Worm (Caenorhabditis elegans): ENCODE measurements around the gene zipt-7.1.

DNA sequence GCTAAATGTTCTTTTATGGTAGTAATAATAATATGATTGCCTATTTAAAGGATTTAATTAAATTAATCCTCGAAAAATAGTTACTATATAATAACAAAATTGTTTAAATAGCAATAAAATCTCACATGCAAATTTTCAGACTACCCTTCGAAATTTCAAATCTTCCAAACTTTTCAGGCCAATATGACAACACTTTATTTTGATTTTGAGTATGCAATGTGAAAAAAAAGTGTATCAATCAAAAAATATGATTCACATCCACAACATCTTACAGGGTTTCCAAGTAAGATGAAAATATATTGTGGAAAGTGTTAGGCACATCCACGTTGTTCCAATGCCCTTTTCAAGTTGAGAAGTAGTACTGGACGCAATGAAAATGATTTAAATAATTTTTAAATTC, 23.9 kb upstream of the zipt-7.1 start, which contains the start of gene snf-9:
- TF ChIP-seq lin-13 (GFP tag; optimal IDR thresholded peaks at IDR 0.05), result no peak
- no peak for TF ChIP-seq fkh-10 (GFP tag; optimal IDR thresholded peaks at IDR 0.05)
- TF ChIP-seq nhr-76 (tag; optimal IDR thresholded peaks at IDR 0.05), result no peak
- no peak for TF ChIP-seq pax-3 (tag; optimal IDR thresholded peaks at IDR 0.05)
- no peak for TF ChIP-seq skn-1 (tag; optimal IDR thresholded peaks at IDR 0.05)
- TF ChIP-seq ceh-82 (tag; optimal IDR thresholded peaks at IDR 0.05), result no peak
- TF ChIP-seq ama-1 (optimal IDR thresholded peaks at IDR 0.05), result no peak
- no peak for TF ChIP-seq lin-15B (tag; optimal IDR thresholded peaks at IDR 0.05)
- no peak for TF ChIP-seq lir-3 (tag; optimal IDR thresholded peaks at IDR 0.05; ENCODE audit: poor library complexity)
- no peak for TF ChIP-seq unc-130 (tag; optimal IDR thresholded peaks at IDR 0.05)
- TF ChIP-seq unc-62 (GFP tag; optimal IDR thresholded peaks at IDR 0.05), result no peak
